Worm (Caenorhabditis elegans) whole organism, L4 larva: ENCODE data around the gene acr-7.

Source experiments
- F26F4.8 ChIP-seq: fragments of 200-800 bp; sonication (Bioruptor generic); conservative IDR thresholded peaks from 2 replicates; pipeline ENCODE4 v1.3.6; 2022; ENCODE audit warnings: missing genetic modification characterization, missing compliant biosample characterization
- F37D6.2 ChIP-seq: sonication (generic microtip); optimal IDR thresholded peaks from 2 replicates; lab custom pipeline; 2016; ENCODE audit warnings: mild to moderate bottlenecking, missing genetic modification characterization, missing compliant biosample characterization
- R02D3.7 ChIP-seq: fragments of 150-350 bp; sonication (generic microtip); optimal IDR thresholded peaks from 3 replicates; lab custom pipeline; 2014; ENCODE audit warnings: missing biosample characterization, missing genetic modification characterization
- T20F7.1 ChIP-seq: fragments of 200-800 bp; sonication (Bioruptor generic); optimal IDR thresholded peaks from 2 replicates; lab custom pipeline; 2018; ENCODE audit warnings: mild to moderate bottlenecking, missing genetic modification characterization, missing compliant biosample characterization
- Y5F2A.4 ChIP-seq: fragments of 200-800 bp; sonication (Bioruptor generic); optimal IDR thresholded peaks from 2 replicates; lab custom pipeline; 2018; ENCODE audit warnings: mild to moderate bottlenecking, missing genetic modification characterization, missing compliant biosample characterization
- Y75B8A.6 ChIP-seq: fragments of 200-800 bp; sonication (Bioruptor generic); IDR thresholded peaks from 2 replicates; pipeline ENCODE4 v1.3.6; 2022; ENCODE audit warnings: missing genetic modification reagents, missing genetic modification characterization, missing compliant biosample characterization
- ZK546.5 ChIP-seq, 2 experiments: sonication (generic microtip); optimal IDR thresholded peaks; 2 replicates each; lab custom pipeline; 2017; ENCODE audit warnings: missing biosample characterization in 2 of 2, missing genetic modification characterization in 2 of 2
- ama-1 ChIP-seq: fragments of 150-350 bp; optimal IDR thresholded peaks from 2 replicates; lab custom pipeline; 2014; ENCODE audit warnings: inconsistent platforms, mixed read lengths
- ceh-20 ChIP-seq: fragments of 200-800 bp; sonication (Bioruptor generic); IDR thresholded peaks from 2 replicates; pipeline ENCODE4 v1.3.6; 2022; ENCODE audit warnings: missing genetic modification reagents, missing genetic modification characterization, missing compliant biosample characterization
- ceh-32 ChIP-seq: sonication (generic microtip); optimal IDR thresholded peaks from 2 replicates; lab custom pipeline; 2016; ENCODE audit warnings: mild to moderate bottlenecking, missing genetic modification characterization, missing compliant biosample characterization; ENCODE audit not compliant: poor library complexity
- ceh-82 ChIP-seq: sonication (generic microtip); optimal IDR thresholded peaks from 2 replicates; lab custom pipeline; 2017; ENCODE audit warnings: missing biosample characterization, missing genetic modification characterization
- ces-1 ChIP-seq: fragments of 150-350 bp; sonication (generic microtip); optimal IDR thresholded peaks from 4 replicates; lab custom pipeline; 2014; ENCODE audit warnings: missing biosample characterization, missing genetic modification reagents, missing genetic modification characterization
- ctbp-1 ChIP-seq: fragments of 200-800 bp; sonication (Bioruptor generic); IDR thresholded peaks from 2 replicates; pipeline ENCODE4 v1.3.6; 2022; ENCODE audit warnings: missing genetic modification reagents, missing genetic modification characterization, missing compliant biosample characterization
- daf-16 ChIP-seq, 3 experiments: sonication (generic microtip); optimal IDR thresholded peaks; 2 replicates each; lab custom pipeline; 2016 to 2017; ENCODE audit warnings: missing genetic modification characterization in 3 of 3, missing genetic modification reagents in 3 of 3, mild to moderate bottlenecking in 2 of 3, missing compliant biosample characterization in 2 of 3, missing biosample characterization in 1 of 3, moderate library complexity in 1 of 3
- daf-19 ChIP-seq: fragments of 200-800 bp; sonication (Bioruptor generic); conservative IDR thresholded peaks from 2 replicates; pipeline ENCODE4 v1.3.6; 2022; ENCODE audit warnings: missing genetic modification characterization, missing compliant biosample characterization
- dmd-6 ChIP-seq: fragments of 200-800 bp; sonication (Bioruptor generic); IDR thresholded peaks from 2 replicates; pipeline ENCODE4 v1.3.6; 2022; ENCODE audit warnings: missing genetic modification reagents, missing genetic modification characterization, missing compliant biosample characterization
- dpl-1 ChIP-seq: fragments of 150-350 bp; optimal IDR thresholded peaks from 2 replicates; lab custom pipeline; 2014; ENCODE audit warnings: missing biosample characterization, missing genetic modification reagents, missing genetic modification characterization
- dve-1 ChIP-seq: sonication (generic microtip); optimal IDR thresholded peaks from 2 replicates; lab custom pipeline; 2017; ENCODE audit warnings: antibody characterized with exemption, mild to moderate bottlenecking, missing genetic modification characterization, missing compliant biosample characterization; ENCODE audit not compliant: insufficient read depth
- egl-43 ChIP-seq: fragments of 200-800 bp; sonication (Bioruptor generic); IDR thresholded peaks from 2 replicates; pipeline ENCODE4 v1.3.6; 2022; ENCODE audit warnings: missing genetic modification reagents, missing genetic modification characterization, missing compliant biosample characterization
- fkh-10 ChIP-seq: fragments of 150-350 bp; optimal IDR thresholded peaks from 2 replicates; lab custom pipeline; 2014; ENCODE audit warnings: missing biosample characterization, missing genetic modification reagents, missing genetic modification characterization
- fos-1 ChIP-seq: fragments of 150-350 bp; optimal IDR thresholded peaks from 2 replicates; lab custom pipeline; 2014; ENCODE audit warnings: missing biosample characterization, missing genetic modification characterization
- gei-8 ChIP-seq: fragments of 200-800 bp; sonication (Bioruptor generic); optimal IDR thresholded peaks from 2 replicates; lab custom pipeline; 2018; ENCODE audit warnings: mild to moderate bottlenecking, missing genetic modification characterization, missing compliant biosample characterization
- hlh-11 ChIP-seq: fragments of 200-800 bp; sonication (Bioruptor generic); optimal IDR thresholded peaks from 2 replicates; lab custom pipeline; 2018; ENCODE audit warnings: mild to moderate bottlenecking, missing genetic modification characterization, missing compliant biosample characterization
- hlh-30 ChIP-seq: sonication (generic microtip); optimal IDR thresholded peaks from 2 replicates; lab custom pipeline; 2017; ENCODE audit warnings: antibody characterized with exemption, mild to moderate bottlenecking, missing genetic modification characterization, missing compliant biosample characterization; ENCODE audit not compliant: insufficient read depth
- hmg-1.1 ChIP-seq: fragments of 200-800 bp; sonication (Bioruptor generic); IDR thresholded peaks from 2 replicates; pipeline ENCODE4 v1.3.6; 2022; ENCODE audit warnings: missing genetic modification reagents, missing genetic modification characterization, missing compliant biosample characterization
- jun-1 ChIP-seq: fragments of 150-350 bp; optimal IDR thresholded peaks from 2 replicates; lab custom pipeline; 2014; ENCODE audit warnings: missing biosample characterization, missing genetic modification reagents, missing genetic modification characterization
- lin-15B ChIP-seq: fragments of 150-350 bp; sonication (generic microtip); optimal IDR thresholded peaks from 3 replicates; lab custom pipeline; 2014; ENCODE audit warnings: missing biosample characterization, missing genetic modification characterization
- lin-38 ChIP-seq: fragments of 200-800 bp; sonication (Bioruptor generic); IDR thresholded peaks from 2 replicates; pipeline ENCODE4 v1.3.6; 2022; ENCODE audit warnings: missing genetic modification reagents, missing genetic modification characterization, missing compliant biosample characterization
- lir-3 ChIP-seq: sonication (generic microtip); optimal IDR thresholded peaks from 2 replicates; lab custom pipeline; 2016; ENCODE audit warnings: mild to moderate bottlenecking, missing genetic modification characterization, missing compliant biosample characterization
- lsy-2 ChIP-seq, 2 experiments: fragments of 150-350 bp in 1 of 2; sonication (generic microtip) in 1 of 2; optimal IDR thresholded peaks; 2 replicates each; lab custom pipeline; 2014 to 2017; ENCODE audit warnings: missing biosample characterization in 2 of 2, missing genetic modification characterization in 2 of 2
- madf-9 ChIP-seq: fragments of 200-800 bp; sonication (Bioruptor generic); conservative IDR thresholded peaks from 2 replicates; pipeline ENCODE4 v1.3.6; 2022; ENCODE audit warnings: missing genetic modification reagents, missing genetic modification characterization, missing compliant biosample characterization
- mep-1 ChIP-seq: fragments of 150-350 bp; sonication (generic microtip); optimal IDR thresholded peaks from 3 replicates; lab custom pipeline; 2014; ENCODE audit warnings: missing biosample characterization, missing genetic modification characterization
- mes-2 ChIP-seq: sonication (generic microtip); optimal IDR thresholded peaks from 2 replicates; lab custom pipeline; 2016; ENCODE audit warnings: missing genotype, mild to moderate bottlenecking, missing genetic modification characterization, missing compliant biosample characterization; ENCODE audit not compliant: poor library complexity, severe bottlenecking
- nhr-11 ChIP-seq: fragments of 150-350 bp; optimal IDR thresholded peaks from 2 replicates; lab custom pipeline; 2014; ENCODE audit warnings: missing biosample characterization, missing genetic modification characterization
- nhr-111 ChIP-seq: fragments of 200-800 bp; sonication (Bioruptor generic); optimal IDR thresholded peaks from 2 replicates; lab custom pipeline; 2018; ENCODE audit warnings: mild to moderate bottlenecking, missing genetic modification characterization, missing compliant biosample characterization
- nhr-237 ChIP-seq: sonication (generic microtip); optimal IDR thresholded peaks from 2 replicates; lab custom pipeline; 2017; ENCODE audit warnings: missing biosample characterization, missing genetic modification characterization
- nhr-28 ChIP-seq: fragments of 150-350 bp; optimal IDR thresholded peaks from 2 replicates; lab custom pipeline; 2014; ENCODE audit warnings: missing biosample characterization, missing genetic modification characterization
- nhr-48 ChIP-seq: sonication (generic microtip); optimal IDR thresholded peaks from 2 replicates; lab custom pipeline; 2016; ENCODE audit warnings: mild to moderate bottlenecking, missing genetic modification characterization, missing compliant biosample characterization
- nhr-77 ChIP-seq: fragments of 150-350 bp; optimal IDR thresholded peaks from 2 replicates; lab custom pipeline; 2014; ENCODE audit warnings: missing biosample characterization, missing genetic modification characterization
- pqm-1 ChIP-seq: sonication (generic microtip); optimal IDR thresholded peaks from 2 replicates; lab custom pipeline; 2017; ENCODE audit warnings: missing biosample characterization, missing genetic modification characterization
- rbr-2 ChIP-seq: sonication (generic microtip); optimal IDR thresholded peaks from 2 replicates; lab custom pipeline; 2016; ENCODE audit warnings: missing genotype, missing genetic modification characterization, missing compliant biosample characterization
- set-16 ChIP-seq: fragments of 200-800 bp; sonication (Bioruptor generic); IDR thresholded peaks from 2 replicates; pipeline ENCODE4 v1.3.6; 2022; ENCODE audit warnings: missing genetic modification reagents, missing genetic modification characterization, missing compliant biosample characterization
- skn-1 ChIP-seq: fragments of 150-350 bp; optimal IDR thresholded peaks from 2 replicates; lab custom pipeline; 2014; ENCODE audit warnings: missing biosample characterization, missing genetic modification characterization
- snpc-4 ChIP-seq: fragments of 150-350 bp; optimal IDR thresholded peaks from 2 replicates; lab custom pipeline; 2014; ENCODE audit warnings: missing biosample characterization, missing genetic modification characterization
- spr-1 ChIP-seq: sonication (generic microtip); optimal IDR thresholded peaks from 2 replicates; lab custom pipeline; 2016; ENCODE audit warnings: mild to moderate bottlenecking, missing genetic modification characterization, missing compliant biosample characterization
- spr-3 ChIP-seq: fragments of 200-800 bp; sonication (Bioruptor generic); optimal IDR thresholded peaks from 2 replicates; lab custom pipeline; 2018; ENCODE audit warnings: mild to moderate bottlenecking, missing genetic modification characterization, missing compliant biosample characterization
- unc-130 ChIP-seq: sonication (generic microtip); optimal IDR thresholded peaks from 2 replicates; lab custom pipeline; 2016; ENCODE audit warnings: missing genetic modification reagents, missing genetic modification characterization, missing compliant biosample characterization
- vab-7 ChIP-seq: fragments of 200-800 bp; sonication (Bioruptor generic); IDR thresholded peaks from 2 replicates; pipeline ENCODE4 v1.3.6; 2022; ENCODE audit warnings: missing genetic modification reagents, missing genetic modification characterization, missing compliant biosample characterization
- zfp-3 ChIP-seq: fragments of 200-800 bp; sonication (Bioruptor generic); conservative IDR thresholded peaks from 2 replicates; pipeline ENCODE4 v1.3.6; 2022; ENCODE audit warnings: missing genetic modification reagents, missing genetic modification characterization, missing compliant biosample characterization

acr-7 gene

DNA sequence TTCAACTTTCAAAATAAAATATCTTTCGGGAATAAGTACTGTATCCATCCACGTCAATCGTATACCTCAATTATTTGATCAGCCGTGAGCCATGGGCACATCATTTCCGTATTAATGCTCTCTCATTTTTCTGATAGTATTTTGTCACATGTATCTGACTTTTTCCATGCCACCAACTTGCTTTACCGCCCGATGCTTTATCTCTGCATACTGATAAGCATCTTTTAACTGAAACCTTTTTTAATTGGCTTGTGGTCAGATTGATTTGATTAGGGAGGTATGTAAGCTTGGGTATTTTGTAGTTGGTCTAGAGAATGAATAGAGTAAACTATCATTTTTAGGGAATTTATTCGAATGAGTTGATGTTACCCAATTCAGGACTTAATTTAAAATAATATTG is 39.7 kb upstream of the acr-7 start:
- TF ChIP-seq lir-3 (tag; lab: Kevin White, UChicago) (no peak), lin-38 (GFP tag; lab: Robert Waterston, UW) (no peak), hlh-11 (tag; lab: Kevin White, UChicago) (peak; percentile 52), F26F4.8 (GFP tag; lab: Robert Waterston, UW) (no peak), hmg-1.1 (no peak), egl-43 (GFP tag; lab: Robert Waterston, UW) (no peak), hlh-30 (tag; lab: Kevin White, UChicago) (peak; percentile 37), dpl-1 (GFP tag; lab: Kevin White, UChicago) (no peak), ZK546.5 (tag; optimal IDR thresholded peaks at IDR 0.05; lab: Kevin White, UChicago) (no peak), mes-2 (tag; lab: Kevin White, UChicago) (no peak), spr-3 (GFP tag; lab: Kevin White, UChicago) (no peak), mep-1 (tag; lab: Kevin White, UChicago) (no peak), skn-1 (tag; lab: Kevin White, UChicago) (no peak), pqm-1 (tag; lab: Kevin White, UChicago) (peak; percentile 48), gei-8 (GFP tag; lab: Kevin White, UChicago) (no peak), R02D3.7 (no peak), dve-1 (peak; percentile 21), jun-1 (tag; lab: Kevin White, UChicago) (no peak), ceh-32 (no peak), ceh-20 (GFP tag; lab: Robert Waterston, UW) (no peak), Y75B8A.6 (no peak), dmd-6 (GFP tag; lab: Robert Waterston, UW) (peak; percentile 28; the same call in 1 of the 2 replicates), ctbp-1 (no peak), unc-130 (GFP tag; lab: Kevin White, UChicago) (no peak), ama-1 (lab: Kevin White, UChicago) (no peak)

- TF ChIP-seq dve-1 (peak; percentile 45), spr-1 (tag; lab: Kevin White, UChicago) (no peak), F26F4.8 (GFP tag; lab: Robert Waterston, UW) (no peak), madf-9 (GFP tag; lab: Robert Waterston, UW) (no peak), hlh-30 (tag; lab: Kevin White, UChicago) (peak; percentile 54), snpc-4 (no peak), nhr-237 (tag; lab: Kevin White, UChicago) (no peak), ceh-82 (tag; lab: Kevin White, UChicago) (no peak), lir-3 (tag; lab: Kevin White, UChicago) (no peak), skn-1 (tag; lab: Kevin White, UChicago) (no peak), T20F7.1 (GFP tag; lab: Kevin White, UChicago) (no peak), ces-1 (GFP tag; lab: Kevin White, UChicago) (no peak), mes-2 (tag; lab: Kevin White, UChicago) (no peak), zfp-3 (GFP tag; lab: Robert Waterston, UW) (no peak), vab-7 (GFP tag; lab: Robert Waterston, UW) (no peak), Y75B8A.6 (no peak), fkh-10 (no peak), F37D6.2 (no peak), Y5F2A.4 (GFP tag; lab: Kevin White, UChicago) (no peak), lsy-2 (tag; optimal IDR thresholded peaks at IDR 0.05; lab: Kevin White, UChicago) (peak in 1 of 2 experiments; percentile 17), R02D3.7 (no peak), daf-16 (GFP tag; optimal IDR thresholded peaks at IDR 0.05; lab: Kevin White, UChicago) (no peak), daf-16 (tag; optimal IDR thresholded peaks at IDR 0.05; lab: Kevin White, UChicago) (peak; percentile 25), daf-19 (no peak), nhr-11 (peak; percentile 44), nhr-111 (GFP tag; lab: Kevin White, UChicago) (no peak), rbr-2 (no peak), nhr-28 (tag; lab: Kevin White, UChicago) (peak; percentile 10), nhr-77 (tag; lab: Kevin White, UChicago) (peak; percentile 19), lin-15B (tag; lab: Kevin White, UChicago) (no peak), nhr-48 (no peak), ZK546.5 (tag; optimal IDR thresholded peaks at IDR 0.05; lab: Kevin White, UChicago) (no peak), set-16 (GFP tag; lab: Robert Waterston, UW) (no peak), fos-1 (tag; lab: Kevin White, UChicago) (no peak)
These were observed 39.2 kb upstream of the acr-7 start for ce11 chrII:7888759-7889158.
